Worm (Caenorhabditis elegans) whole organism, midembryonic: ENCODE measurements around the gene F56D6.23.

Experiments used
- flt-1 ChIP-seq: fragments of 200-800 bp; sonication (Bioruptor generic); IDR thresholded peaks from 2 replicates; pipeline ENCODE4 v1.3.6; 2022; ENCODE audit warnings: missing genetic modification characterization, missing compliant biosample characterization
- klf-2 ChIP-seq: fragments of 200-800 bp; sonication (Bioruptor generic); conservative IDR thresholded peaks from 2 replicates; pipeline ENCODE4 v1.3.6; 2022; ENCODE audit warnings: missing genetic modification reagents, missing genetic modification characterization, missing compliant biosample characterization
- med-1 ChIP-seq: sonication (generic microtip); optimal IDR thresholded peaks from 2 replicates; lab custom pipeline; 2017; ENCODE audit warnings: missing genetic modification characterization, mild to moderate bottlenecking, missing compliant biosample characterization, antibody characterized with exemption, missing genetic modification reagents; ENCODE audit not compliant: insufficient read depth
- tab-1 ChIP-seq: fragments of 200-800 bp; sonication (Bioruptor generic); IDR thresholded peaks from 2 replicates; pipeline ENCODE4 v1.3.6; 2022; ENCODE audit warnings: missing genetic modification characterization, missing compliant biosample characterization
- ztf-23 ChIP-seq: fragments of 200-800 bp; sonication (Bioruptor generic); IDR thresholded peaks from 2 replicates; pipeline ENCODE4 v1.3.6; 2022; ENCODE audit warnings: missing genetic modification reagents, missing genetic modification characterization, missing compliant biosample characterization

ce11 chrIV:3902955-3903354 is 15.3 kb upstream of the F56D6.23 start, which contains the start of gene F56D6.6:
- TF ChIP-seq ztf-23 (GFP tag; lab: Robert Waterston, UW) (no peak), med-1 (no peak), klf-2 (no peak), flt-1 (GFP tag; lab: Robert Waterston, UW) (no peak), tab-1 (no peak)
